Fruit fly (Drosophila melanogaster) whole organism, pupa: ENCODE data around the gene CG16717.

ENCODE experiments used
- CG12605 ChIP-seq: fragments of 200-800 bp; sonication (Bioruptor generic); IDR thresholded peaks from 2 replicates; pipeline ENCODE4 v1.3.6; 2022; ENCODE audit warnings: missing biosample characterization, missing genetic modification characterization
- CG13204 ChIP-seq: fragments of 200-800 bp; sonication (Bioruptor generic); optimal IDR thresholded peaks from 2 replicates; lab custom pipeline; 2018; ENCODE audit warnings: missing biosample characterization, mild to moderate bottlenecking, missing genetic modification characterization, moderate library complexity
- CG15710 ChIP-seq: fragments of 200-800 bp; sonication (Bioruptor generic); optimal IDR thresholded peaks from 2 replicates; lab custom pipeline; 2018; ENCODE audit warnings: missing biosample characterization, mild to moderate bottlenecking, missing genetic modification characterization, moderate library complexity
- CG17806 ChIP-seq: fragments of 200-800 bp; sonication (Bioruptor generic); optimal IDR thresholded peaks from 2 replicates; lab custom pipeline; 2018; ENCODE audit warnings: missing biosample characterization, mild to moderate bottlenecking, missing genetic modification characterization, moderate library complexity
- CG34367 ChIP-seq: fragments of 200-800 bp; sonication (Bioruptor generic); optimal IDR thresholded peaks from 2 replicates; lab custom pipeline; 2018; ENCODE audit warnings: missing biosample characterization, mild to moderate bottlenecking, missing genetic modification characterization
- CG8159 ChIP-seq: fragments of 200-800 bp; sonication (Bioruptor generic); optimal IDR thresholded peaks from 3 replicates; lab custom pipeline; 2018; ENCODE audit warnings: missing biosample characterization, mild to moderate bottlenecking, missing genetic modification characterization, moderate library complexity
- CG9948 ChIP-seq: fragments of 200-800 bp; sonication (Bioruptor generic); optimal IDR thresholded peaks from 2 replicates; lab custom pipeline; 2018; ENCODE audit warnings: missing biosample characterization, mild to moderate bottlenecking, missing genetic modification characterization, moderate library complexity
- gl ChIP-seq: fragments of 200-800 bp; sonication (Bioruptor generic); optimal IDR thresholded peaks from 2 replicates; lab custom pipeline; 2018; ENCODE audit warnings: missing biosample characterization, mild to moderate bottlenecking, missing genetic modification characterization

DNA sequence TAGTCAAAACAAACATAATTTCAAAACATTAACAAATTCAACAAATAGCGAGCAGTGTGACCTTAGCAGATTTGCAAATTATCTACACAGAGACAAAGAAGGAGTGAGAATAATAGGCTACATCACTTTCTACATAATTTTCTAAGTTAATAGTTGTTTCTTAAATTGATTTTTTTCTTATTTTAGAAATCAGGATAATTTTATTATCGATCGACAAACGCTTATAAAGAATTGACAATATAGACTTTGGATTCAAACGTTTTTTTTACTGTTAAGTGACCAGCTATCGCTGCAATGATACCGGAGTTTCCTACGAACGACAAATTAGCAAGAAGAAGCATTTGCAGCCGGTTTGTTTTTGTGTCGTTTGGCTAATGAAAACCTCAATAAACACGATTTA is 44.1 kb downstream of the CG16717 start, which contains the start of the genes nbs and defl:
- no peak for TF ChIP-seq CG13204 (GFP tag; lab: Kevin White, UChicago)
- peak; percentile 28 for TF ChIP-seq CG9948
- peak; percentile 45 for TF ChIP-seq CG17806
- peak; percentile 12 for TF ChIP-seq gl (tag; lab: Kevin White, UChicago)
- TF ChIP-seq CG8159 (tag; lab: Kevin White, UChicago), result peak; percentile 56
- peak; percentile 59 for TF ChIP-seq CG15710
- no peak for TF ChIP-seq CG12605 (GFP tag; lab: Robert Waterston, UW)
- TF ChIP-seq CG34367 (tag; lab: Kevin White, UChicago), result no peak
